Worm (Caenorhabditis elegans) whole organism, L1 larva: ENCODE results near the gene lsy-12.

Source experiments
- lin-13 ChIP-seq: fragments of 150-350 bp; optimal IDR thresholded peaks from 2 replicates; lab custom pipeline; 2014; ENCODE audit warnings: missing biosample characterization, missing genetic modification reagents, missing genetic modification characterization
- lin-39 ChIP-seq: fragments of 150-350 bp; optimal IDR thresholded peaks from 2 replicates; lab custom pipeline; 2014; ENCODE audit warnings: missing biosample characterization, missing genetic modification reagents, missing genetic modification characterization
- nhr-12 ChIP-seq: sonication (generic microtip); optimal IDR thresholded peaks from 2 replicates; lab custom pipeline; 2017; ENCODE audit warnings: missing biosample characterization, missing genetic modification characterization
- nhr-28 ChIP-seq: fragments of 150-350 bp; optimal IDR thresholded peaks from 2 replicates; lab custom pipeline; 2014; ENCODE audit warnings: missing biosample characterization, missing genetic modification characterization
- pqm-1 ChIP-seq: sonication (generic microtip); optimal IDR thresholded peaks from 3 replicates; lab custom pipeline; 2017; ENCODE audit warnings: missing biosample characterization, missing genetic modification characterization
- sptf-1 ChIP-seq: fragments of 150-350 bp; optimal IDR thresholded peaks from 2 replicates; lab custom pipeline; 2014; ENCODE audit warnings: missing biosample characterization, missing genetic modification characterization
- swsn-7 ChIP-seq: sonication (generic microtip); optimal IDR thresholded peaks from 2 replicates; lab custom pipeline; 2016; ENCODE audit warnings: missing genetic modification characterization, missing compliant biosample characterization
- tbx-2 ChIP-seq: sonication (generic microtip); optimal IDR thresholded peaks from 2 replicates; lab custom pipeline; 2016; ENCODE audit warnings: missing genetic modification characterization, missing compliant biosample characterization
- zag-1 ChIP-seq: fragments of 150-350 bp; optimal IDR thresholded peaks from 2 replicates; lab custom pipeline; 2014; ENCODE audit warnings: missing biosample characterization, missing genetic modification characterization

DNA sequence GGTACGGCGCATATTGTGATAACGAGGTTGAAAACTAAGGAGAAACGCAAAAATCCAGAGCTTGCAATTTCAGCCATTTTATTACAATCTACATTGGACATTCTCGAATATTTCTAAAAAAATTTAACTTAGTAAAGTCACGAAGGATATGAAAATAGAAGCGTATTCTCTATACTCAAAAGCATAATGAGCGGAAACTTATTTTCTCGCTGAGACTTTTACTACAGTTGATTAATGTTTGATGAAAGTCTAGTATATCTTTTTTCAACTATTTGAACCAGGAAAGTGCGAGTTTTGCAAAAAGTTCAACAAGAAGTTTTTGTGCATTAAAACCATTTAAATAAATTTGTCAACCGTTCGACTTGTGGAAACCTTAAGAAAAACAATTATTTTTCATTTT is 11.6 kb upstream of the lsy-12 start, which contains the start of gene srab-18:
- no peak for TF ChIP-seq swsn-7 (tag; lab: Kevin White, UChicago)
- TF ChIP-seq nhr-12 (tag; lab: Kevin White, UChicago): no peak
- TF ChIP-seq pqm-1 (tag; lab: Kevin White, UChicago): no peak
- no peak for TF ChIP-seq tbx-2
- TF ChIP-seq nhr-28 (tag; lab: Kevin White, UChicago): no peak
- no peak for TF ChIP-seq lin-13 (GFP tag; lab: Kevin White, UChicago)
- no peak for TF ChIP-seq sptf-1 (tag; lab: Kevin White, UChicago)
- TF ChIP-seq zag-1 (tag; lab: Kevin White, UChicago): no peak
- TF ChIP-seq lin-39 (tag; lab: Kevin White, UChicago): no peak
